Worm (Caenorhabditis elegans) whole organism, late embryonic: Measurements from ENCODE around the gene vab-9.

Experiments used
- ceh-22 ChIP-seq: sonication (generic microtip); optimal IDR thresholded peaks from 2 replicates; lab custom pipeline; 2017; ENCODE audit warnings: missing biosample characterization, missing genetic modification characterization
- elt-2 ChIP-seq: sonication (generic microtip); optimal IDR thresholded peaks from 2 replicates; lab custom pipeline; 2016; ENCODE audit warnings: missing genetic modification reagents, missing genetic modification characterization, missing compliant biosample characterization
- fkh-6 ChIP-seq: sonication (generic microtip); optimal IDR thresholded peaks from 2 replicates; lab custom pipeline; 2016; ENCODE audit warnings: missing genetic modification characterization, missing compliant biosample characterization
- odd-2 ChIP-seq: sonication (generic microtip); optimal IDR thresholded peaks from 2 replicates; lab custom pipeline; 2017; ENCODE audit warnings: antibody characterized with exemption, mild to moderate bottlenecking, missing genetic modification characterization, missing compliant biosample characterization
- ztf-16 ChIP-seq: sonication (generic microtip); optimal IDR thresholded peaks from 2 replicates; lab custom pipeline; 2017; ENCODE audit warnings: missing genetic modification characterization, missing compliant biosample characterization

- no peak for TF ChIP-seq elt-2 (tag; lab: Kevin White, UChicago)
- TF ChIP-seq fkh-6, result no peak
- TF ChIP-seq ztf-16 (tag; lab: Kevin White, UChicago), result no peak
- TF ChIP-seq ceh-22 (tag; lab: Kevin White, UChicago), result no peak
- no peak for TF ChIP-seq odd-2 (tag; lab: Kevin White, UChicago)
Observed at ce11 chrII:8612470-8612869, 25.0 kb downstream of the vab-9 start, which contains the start of gene T22C8.1.
